Worm (Caenorhabditis elegans) whole organism, mixed stage, embryonic: ENCODE measurements around the gene ckb-2.
A peak's percentile ranks its signal among the peaks of the same experiment; 100 is the strongest.

Source experiments
- bed-3 ChIP-seq: fragments of 200-800 bp; sonication (Bioruptor generic); optimal IDR thresholded peaks from 3 replicates; lab custom pipeline; 2018; ENCODE audit warnings: mild to moderate bottlenecking, missing genetic modification characterization, moderate library complexity, missing compliant biosample characterization
- blmp-1 ChIP-seq: fragments of 150-350 bp; optimal IDR thresholded peaks from 2 replicates; lab custom pipeline; 2014; ENCODE audit warnings: missing biosample characterization, missing genetic modification characterization
- ceh-39 ChIP-seq: fragments of 150-350 bp; optimal IDR thresholded peaks from 2 replicates; lab custom pipeline; 2014; ENCODE audit warnings: missing biosample characterization, missing genetic modification characterization
- ceh-43 ChIP-seq: fragments of 200-800 bp; sonication (Bioruptor generic); optimal IDR thresholded peaks from 2 replicates; lab custom pipeline; 2018; ENCODE audit warnings: mild to moderate bottlenecking, missing genetic modification characterization, moderate library complexity, missing compliant biosample characterization
- ceh-83 ChIP-seq: fragments of 200-800 bp; sonication (Bioruptor generic); optimal IDR thresholded peaks from 2 replicates; lab custom pipeline; 2018; ENCODE audit warnings: mild to moderate bottlenecking, missing genetic modification characterization, missing compliant biosample characterization
- ces-1 ChIP-seq: fragments of 150-350 bp; optimal IDR thresholded peaks from 2 replicates; lab custom pipeline; 2014; ENCODE audit warnings: missing biosample characterization, missing genetic modification reagents, missing genetic modification characterization
- cnd-1 ChIP-seq: fragments of 200-800 bp; sonication (Bioruptor generic); optimal IDR thresholded peaks from 2 replicates; lab custom pipeline; 2018; ENCODE audit warnings: mild to moderate bottlenecking, missing genetic modification characterization, missing compliant biosample characterization
- elt-1 ChIP-seq: sonication (generic microtip); optimal IDR thresholded peaks from 2 replicates; lab custom pipeline; 2017; ENCODE audit warnings: missing genetic modification characterization, mild to moderate bottlenecking, missing compliant biosample characterization, antibody characterized with exemption, moderate library complexity, borderline replicate concordance; ENCODE audit not compliant: insufficient read depth
- elt-3 ChIP-seq: fragments of 150-350 bp; optimal IDR thresholded peaks from 2 replicates; lab custom pipeline; 2014; ENCODE audit warnings: missing biosample characterization, missing genetic modification characterization
- flh-1 ChIP-seq: fragments of 200-800 bp; sonication (Bioruptor generic); optimal IDR thresholded peaks from 2 replicates; lab custom pipeline; 2018; ENCODE audit warnings: mild to moderate bottlenecking, missing genetic modification characterization, moderate library complexity, missing compliant biosample characterization
- ham-2 ChIP-seq: fragments of 200-800 bp; sonication (Bioruptor generic); optimal IDR thresholded peaks from 2 replicates; lab custom pipeline; 2018; ENCODE audit warnings: mild to moderate bottlenecking, missing genetic modification characterization, missing compliant biosample characterization
- hlh-1 ChIP-seq: fragments of 150-350 bp; optimal IDR thresholded peaks from 2 replicates; lab custom pipeline; 2014; ENCODE audit warnings: missing biosample characterization, missing genetic modification reagents, missing genetic modification characterization
- lin-13 ChIP-seq: fragments of 150-350 bp; optimal IDR thresholded peaks from 2 replicates; lab custom pipeline; 2014; ENCODE audit warnings: missing biosample characterization, missing genetic modification characterization
- lsy-2 ChIP-seq: fragments of 150-350 bp; optimal IDR thresholded peaks from 2 replicates; lab custom pipeline; 2014; ENCODE audit warnings: missing biosample characterization, missing genetic modification characterization
- mab-5 ChIP-seq: fragments of 150-350 bp; optimal IDR thresholded peaks from 2 replicates; lab custom pipeline; 2014; ENCODE audit warnings: missing biosample characterization, missing genetic modification characterization
- mep-1 ChIP-seq: fragments of 150-350 bp; optimal IDR thresholded peaks from 2 replicates; lab custom pipeline; 2017; ENCODE audit warnings: missing biosample characterization, missing genetic modification reagents, missing genetic modification characterization, inconsistent platforms
- mls-2 ChIP-seq: sonication (generic microtip); optimal IDR thresholded peaks from 2 replicates; lab custom pipeline; 2016; ENCODE audit warnings: mild to moderate bottlenecking, missing genetic modification characterization, moderate library complexity, missing compliant biosample characterization
- nhr-12 ChIP-seq: fragments of 150-350 bp; optimal IDR thresholded peaks from 2 replicates; lab custom pipeline; 2014; ENCODE audit warnings: missing biosample characterization, missing genetic modification characterization
- nhr-2 ChIP-seq: fragments of 150-350 bp; optimal IDR thresholded peaks from 2 replicates; lab custom pipeline; 2014; ENCODE audit warnings: missing biosample characterization, missing genetic modification characterization
- nhr-237 ChIP-seq: fragments of 150-350 bp; optimal IDR thresholded peaks from 2 replicates; lab custom pipeline; 2014; ENCODE audit warnings: missing biosample characterization, missing genetic modification characterization
- nhr-76 ChIP-seq: sonication (generic microtip); optimal IDR thresholded peaks from 2 replicates; lab custom pipeline; 2017; ENCODE audit warnings: missing biosample characterization, missing genetic modification characterization
- pha-4 ChIP-seq: fragments of 150-350 bp; optimal IDR thresholded peaks from 2 replicates; lab custom pipeline; 2018; ENCODE audit warnings: missing biosample characterization, missing genetic modification reagents, missing genetic modification characterization
- sem-2 ChIP-seq: fragments of 200-800 bp; sonication (Bioruptor generic); optimal IDR thresholded peaks from 2 replicates; lab custom pipeline; 2018; ENCODE audit warnings: mild to moderate bottlenecking, missing genetic modification characterization, missing compliant biosample characterization
- snpc-4 ChIP-seq: fragments of 150-350 bp; optimal IDR thresholded peaks from 2 replicates; lab custom pipeline; 2014; ENCODE audit warnings: missing biosample characterization, missing genetic modification characterization
- tbx-8 ChIP-seq: fragments of 200-800 bp; sonication (Bioruptor generic); optimal IDR thresholded peaks from 2 replicates; lab custom pipeline; 2018; ENCODE audit warnings: mild to moderate bottlenecking, missing genetic modification characterization, moderate library complexity, missing compliant biosample characterization
- unc-120 ChIP-seq: sonication (generic microtip); optimal IDR thresholded peaks from 2 replicates; lab custom pipeline; 2017; ENCODE audit warnings: missing genetic modification characterization, missing compliant biosample characterization; ENCODE audit not compliant: poor library complexity, severe bottlenecking
- unc-39 ChIP-seq: fragments of 150-350 bp; optimal IDR thresholded peaks from 2 replicates; lab custom pipeline; 2014; ENCODE audit warnings: missing biosample characterization, missing genetic modification characterization
- unc-62 ChIP-seq: fragments of 150-350 bp; optimal IDR thresholded peaks from 2 replicates; lab custom pipeline; 2014; ENCODE audit warnings: missing biosample characterization, missing genetic modification reagents, missing genetic modification characterization
- zip-8 ChIP-seq: fragments of 150-350 bp; optimal IDR thresholded peaks from 2 replicates; lab custom pipeline; 2014; ENCODE audit warnings: missing biosample characterization, missing genetic modification characterization
- ztf-11 ChIP-seq: fragments of 150-350 bp; optimal IDR thresholded peaks from 2 replicates; lab custom pipeline; 2014; ENCODE audit warnings: missing biosample characterization, missing genetic modification characterization

Gene ckb-2

ce11 chrIII:4349799-4350198 lies 17.9 kb upstream of the ckb-2 start, which contains the start of gene B0285.6:
Gene B0285.6 (plus strand): TSS chrIII:4350099.
- TF ChIP-seq unc-120 (tag; lab: Kevin White, UChicago): no peak
- TF ChIP-seq mab-5: no peak
- TF ChIP-seq pha-4 (tag; lab: Kevin White, UChicago): no peak
- no peak for TF ChIP-seq ceh-83
- no peak for TF ChIP-seq mls-2 (tag; lab: Kevin White, UChicago)
- TF ChIP-seq hlh-1 (tag; lab: Kevin White, UChicago): no peak
- no peak for TF ChIP-seq nhr-12
- TF ChIP-seq nhr-237 (tag; lab: Kevin White, UChicago): no peak
- no peak for TF ChIP-seq ces-1
- no peak for TF ChIP-seq cnd-1 (tag; lab: Kevin White, UChicago)
- no peak for TF ChIP-seq ztf-11

ce11 chrIII:4356384-4356783 lies 11.4 kb upstream of the ckb-2 start, which contains the start of gene mnp-1:
Gene mnp-1 (plus strand): TSS chrIII:4356594.
- TF ChIP-seq elt-1 (no peak), blmp-1 (tag; lab: Kevin White, UChicago) (no peak), ceh-43 (GFP tag; lab: Kevin White, UChicago) (no peak), snpc-4 (tag; lab: Kevin White, UChicago) (no peak), nhr-12 (no peak), elt-3 (no peak), zip-8 (tag; lab: Kevin White, UChicago) (peak; percentile 61), unc-39 (tag; lab: Kevin White, UChicago) (peak; percentile 32), hlh-1 (tag; lab: Kevin White, UChicago) (peak; percentile 38)

DNA sequence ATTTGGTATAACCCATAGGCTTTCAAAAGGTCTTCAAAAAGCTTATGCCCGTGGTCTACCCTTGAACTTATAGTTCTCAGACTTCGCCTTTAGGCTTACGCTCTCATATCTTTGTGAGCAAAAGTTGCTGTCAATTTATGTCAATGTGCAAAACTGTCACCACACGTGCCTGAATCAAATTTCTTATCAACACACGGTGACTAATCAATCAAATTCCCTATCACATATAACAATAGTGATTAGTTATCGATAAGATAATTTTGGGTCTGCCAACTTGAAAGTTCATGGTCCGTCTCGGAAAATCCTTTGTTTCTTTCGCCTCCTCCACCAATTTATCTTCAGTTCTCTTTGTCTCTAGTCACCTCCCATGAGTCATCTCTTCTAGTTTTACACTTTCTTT lies 10.3 kb upstream of the ckb-2 start:
- TF ChIP-seq hlh-1 (tag; lab: Kevin White, UChicago) (no peak), unc-62 (peak; percentile 33)

- peak; percentile 89 for TF ChIP-seq mab-5
- peak; percentile 96 for TF ChIP-seq hlh-1 (tag; lab: Kevin White, UChicago)
- TF ChIP-seq unc-120 (tag; lab: Kevin White, UChicago): peak; percentile 31
- TF ChIP-seq unc-62: peak; percentile 98
- no peak for TF ChIP-seq lsy-2 (tag; lab: Kevin White, UChicago)
Observed at ce11 chrIII:4358345-4358744, 9.4 kb upstream of the ckb-2 start.

- TF ChIP-seq hlh-1 (tag; lab: Kevin White, UChicago) (peak; percentile 80), mls-2 (tag; lab: Kevin White, UChicago) (no peak)
- TF ChIP-seq, all 35 proteins: peak for 1
Observed at ce11 chrIII:4359208-4359607, 8.5 kb upstream of the ckb-2 start.

DNA sequence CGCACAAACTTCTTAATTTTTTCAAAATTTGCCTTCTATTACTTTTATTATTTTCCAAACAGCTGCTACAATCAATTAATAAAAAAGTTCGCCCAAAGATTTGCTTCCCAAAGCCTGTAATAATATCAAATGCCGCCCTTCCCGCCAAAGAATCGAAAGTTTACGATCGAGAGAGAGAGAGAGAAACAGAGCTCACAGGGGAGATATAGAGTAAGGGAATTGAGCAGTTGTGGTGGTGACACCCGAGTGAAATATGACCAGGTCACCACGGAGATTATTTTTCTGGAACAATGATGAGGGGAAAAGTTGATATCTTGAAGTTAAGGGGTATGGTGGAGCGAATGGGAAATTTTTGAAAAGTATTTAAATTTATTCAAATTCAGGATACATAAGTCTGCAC lies 7.8 kb upstream of the ckb-2 start:
- no peak for TF ChIP-seq ceh-43 (GFP tag; lab: Kevin White, UChicago)
- peak; percentile 89 for TF ChIP-seq hlh-1 (tag; lab: Kevin White, UChicago)
- peak; percentile 71 for TF ChIP-seq unc-62

DNA sequence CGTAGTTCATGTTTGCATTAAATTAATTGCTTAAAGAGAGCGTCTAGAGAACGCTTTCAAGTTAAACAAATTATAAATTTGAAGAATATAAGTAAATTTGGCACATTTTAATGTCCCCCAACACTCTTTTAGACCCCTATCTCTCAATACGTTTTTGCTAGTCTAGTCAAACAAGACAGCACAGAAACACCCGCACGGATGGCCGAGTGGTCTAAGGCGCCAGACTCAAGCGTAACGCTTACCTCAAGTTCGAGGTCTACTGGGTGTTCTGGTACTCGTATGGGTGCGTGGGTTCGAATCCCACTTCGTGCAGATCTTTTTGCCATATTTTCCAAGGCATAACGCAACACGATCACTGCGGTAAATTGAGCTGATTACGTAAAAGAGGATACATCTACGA lies 5.4 kb upstream of the ckb-2 start:
- TF ChIP-seq flh-1 (GFP tag; lab: Kevin White, UChicago): no peak
- TF ChIP-seq sem-2 (GFP tag; lab: Kevin White, UChicago): no peak
- TF ChIP-seq elt-3: no peak
- peak; percentile 26 for TF ChIP-seq ham-2 (GFP tag; lab: Kevin White, UChicago)
- TF ChIP-seq tbx-8 (GFP tag; lab: Kevin White, UChicago): no peak
- no peak for TF ChIP-seq ceh-39 (tag; lab: Kevin White, UChicago)
- TF ChIP-seq, all 35 proteins: peak for 1

DNA sequence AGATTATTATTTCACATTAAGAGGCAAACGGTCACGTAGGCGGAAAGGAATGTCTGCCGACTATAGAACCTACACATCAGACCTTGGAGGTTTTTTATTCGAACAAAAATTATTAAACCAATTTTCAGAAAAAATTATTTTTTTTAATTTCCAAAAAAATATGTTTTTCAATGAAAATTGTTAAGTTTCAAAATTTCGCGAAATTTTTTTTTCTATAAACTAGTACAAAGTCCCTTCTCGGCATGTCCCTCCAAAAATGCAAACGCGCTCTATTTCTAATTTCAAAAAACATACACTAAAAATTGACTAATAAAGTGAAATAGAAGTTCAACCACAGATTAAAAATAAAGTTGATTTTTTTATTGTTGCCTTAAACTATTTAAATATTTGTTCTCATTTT lies 2.8 kb upstream of the ckb-2 start, which contains the start of gene ckb-1:
Gene ckb-1 (plus strand): TSS at position 301 of the 400 bp plus-strand sequence.
- TF ChIP-seq flh-1 (GFP tag; lab: Kevin White, UChicago) (no peak), ztf-11 (no peak), zip-8 (tag; lab: Kevin White, UChicago) (no peak), blmp-1 (tag; lab: Kevin White, UChicago) (no peak), cnd-1 (tag; lab: Kevin White, UChicago) (no peak), lin-13 (tag; lab: Kevin White, UChicago) (no peak), tbx-8 (GFP tag; lab: Kevin White, UChicago) (no peak), ceh-39 (tag; lab: Kevin White, UChicago) (no peak), mep-1 (tag; lab: Kevin White, UChicago) (no peak), snpc-4 (tag; lab: Kevin White, UChicago) (no peak), nhr-12 (no peak), unc-62 (no peak), nhr-76 (tag; lab: Kevin White, UChicago) (no peak), bed-3 (GFP tag; lab: Kevin White, UChicago) (no peak), nhr-2 (tag; lab: Kevin White, UChicago) (no peak)
